Worm (Caenorhabditis elegans): ENCODE results near the gene T05A8.2.

Gene T05A8.2

ce11 chrII:2741405-2741804, 30.6 kb upstream of the T05A8.2 start:
- no peak for TF ChIP-seq blmp-1 (tag; optimal IDR thresholded peaks at IDR 0.05)
- TF ChIP-seq ceh-8 (GFP tag; optimal IDR thresholded peaks at IDR 0.05), result peak; percentile 21
- no peak for TF ChIP-seq lir-3 (tag; optimal IDR thresholded peaks at IDR 0.05; ENCODE audit: poor library complexity)
- TF ChIP-seq nhr-11 (tag; optimal IDR thresholded peaks at IDR 0.05), result no peak
- no peak for TF ChIP-seq nhr-20 (tag; optimal IDR thresholded peaks at IDR 0.05)
- TF ChIP-seq nhr-85 (tag), result no peak
- no peak for TF ChIP-seq unc-62 (GFP tag; optimal IDR thresholded peaks at IDR 0.05)
- no peak for TF ChIP-seq skn-1 (tag; optimal IDR thresholded peaks at IDR 0.05)

- no peak for TF ChIP-seq nhr-85 (tag)
- TF ChIP-seq lin-35 (GFP tag; optimal IDR thresholded peaks at IDR 0.05), result no peak
- no peak for TF ChIP-seq tlp-1 (tag; optimal IDR thresholded peaks at IDR 0.05)
- TF ChIP-seq zip-4 (GFP tag; optimal IDR thresholded peaks at IDR 0.05), result no peak
- no peak for TF ChIP-seq fkh-10 (GFP tag; optimal IDR thresholded peaks at IDR 0.05)
- no peak for TF ChIP-seq lin-14 (GFP tag; optimal IDR thresholded peaks at IDR 0.05)
- no peak for TF ChIP-seq alr-1 (tag; optimal IDR thresholded peaks at IDR 0.05; ENCODE audit: borderline replicate concordance)
- TF ChIP-seq mdl-1 (tag; optimal IDR thresholded peaks at IDR 0.05), result no peak
- no peak for TF ChIP-seq fkh-4 (tag; optimal IDR thresholded peaks at IDR 0.05; ENCODE audit: borderline replicate concordance)
- no peak for TF ChIP-seq sup-37 (GFP tag; optimal IDR thresholded peaks at IDR 0.05)
Measured at ce11 chrII:2739619-2740018, 28.8 kb upstream of the T05A8.2 start, which contains the start of gene T05A8.6. TSS of gene T05A8.6 (minus strand) at chrII:2739719.

ce11 chrII:2736938-2737337, 26.1 kb upstream of the T05A8.2 start:
- TF ChIP-seq efl-1 (optimal IDR thresholded peaks at IDR 0.05) (no peak), efl-1 (GFP tag; optimal IDR thresholded peaks at IDR 0.05 in 1 of 2) (peak in 1 of 2 experiments; percentile 68), pax-3 (tag; optimal IDR thresholded peaks at IDR 0.05) (no peak)

- TF ChIP-seq efl-1 (optimal IDR thresholded peaks at IDR 0.05) (no peak), efl-1 (GFP tag; optimal IDR thresholded peaks at IDR 0.05 in 1 of 2) (peak in 1 of 2 experiments; percentile 60), nhr-77 (tag; optimal IDR thresholded peaks at IDR 0.05) (no peak), C34B4.2 (tag; optimal IDR thresholded peaks at IDR 0.05) (no peak)
Measured at ce11 chrII:2736156-2736728, 25.4 kb upstream of the T05A8.2 start, which contains the start of gene T05A8.8. TSS of gene T05A8.8 (plus strand) at chrII:2736678.

ce11 chrII:2735644-2736043, 24.8 kb upstream of the T05A8.2 start:
- TF ChIP-seq rnt-1 (tag; optimal IDR thresholded peaks at IDR 0.05) (peak; percentile 0), nhr-237 (tag; optimal IDR thresholded peaks at IDR 0.05) (no peak), mab-9 (GFP tag; IDR thresholded peaks at IDR 0.05) (no peak), nhr-71 (tag; optimal IDR thresholded peaks at IDR 0.05) (no peak), egl-27 (tag; optimal IDR thresholded peaks at IDR 0.05) (no peak), nhr-20 (tag; optimal IDR thresholded peaks at IDR 0.05) (no peak), nhr-84 (tag; optimal IDR thresholded peaks at IDR 0.05) (no peak), mef-2 (tag; optimal IDR thresholded peaks at IDR 0.05) (no peak), efl-1 (optimal IDR thresholded peaks at IDR 0.05) (no peak), efl-1 (GFP tag; optimal IDR thresholded peaks at IDR 0.05 in 1 of 2) (peak in 1 of 2 experiments; percentile 24)

ce11 chrII:2735192-2735591, 24.4 kb upstream of the T05A8.2 start, which contains the start of gene wdr-31:
TSS of gene wdr-31 (minus strand) at chrII:2735292.
- TF ChIP-seq fkh-8 (tag; optimal IDR thresholded peaks at IDR 0.05) (peak; percentile 39), skn-1 (tag; optimal IDR thresholded peaks at IDR 0.05) (no peak)

- TF ChIP-seq rnt-1 (tag; optimal IDR thresholded peaks at IDR 0.05) (peak; percentile 51), nhr-71 (tag; optimal IDR thresholded peaks at IDR 0.05) (peak; percentile 44), snu-23 (GFP tag; optimal IDR thresholded peaks at IDR 0.05) (peak; percentile 33), mep-1 (tag; optimal IDR thresholded peaks at IDR 0.05) (peak; percentile 22), ets-5 (GFP tag; IDR thresholded peaks at IDR 0.05) (no peak), dpl-1 (GFP tag; optimal IDR thresholded peaks at IDR 0.05) (peak in 2 of 3 experiments; percentile 12 to 21), swsn-7 (tag; optimal IDR thresholded peaks at IDR 0.05) (peak; percentile 7), tlp-1 (tag; optimal IDR thresholded peaks at IDR 0.05) (no peak), ceh-8 (GFP tag; optimal IDR thresholded peaks at IDR 0.05) (no peak), nhr-47 (tag; optimal IDR thresholded peaks at IDR 0.05) (peak; percentile 19), fkh-8 (tag; optimal IDR thresholded peaks at IDR 0.05) (peak; percentile 5), unc-30 (tag; optimal IDR thresholded peaks at IDR 0.05) (no peak), ama-1 (optimal IDR thresholded peaks at IDR 0.05) (no peak), ceh-82 (tag; optimal IDR thresholded peaks at IDR 0.05) (peak in 1 of 3 experiments; percentile 61), nhr-85 (tag) (peak; percentile 53), lin-35 (GFP tag; optimal IDR thresholded peaks at IDR 0.05) (peak in 1 of 2 experiments; percentile 4), efl-1 (optimal IDR thresholded peaks at IDR 0.05) (peak; percentile 40 to 44), efl-1 (GFP tag; optimal IDR thresholded peaks at IDR 0.05 in 1 of 2) (peak; percentile 0 to 93)
Measured at ce11 chrII:2734735-2735134, 23.9 kb upstream of the T05A8.2 start.

Measured in whole organism, L1 larva.